Fruit fly (Drosophila melanogaster): Measurements from ENCODE around the gene Osi5.

Gene Osi5

DNA sequence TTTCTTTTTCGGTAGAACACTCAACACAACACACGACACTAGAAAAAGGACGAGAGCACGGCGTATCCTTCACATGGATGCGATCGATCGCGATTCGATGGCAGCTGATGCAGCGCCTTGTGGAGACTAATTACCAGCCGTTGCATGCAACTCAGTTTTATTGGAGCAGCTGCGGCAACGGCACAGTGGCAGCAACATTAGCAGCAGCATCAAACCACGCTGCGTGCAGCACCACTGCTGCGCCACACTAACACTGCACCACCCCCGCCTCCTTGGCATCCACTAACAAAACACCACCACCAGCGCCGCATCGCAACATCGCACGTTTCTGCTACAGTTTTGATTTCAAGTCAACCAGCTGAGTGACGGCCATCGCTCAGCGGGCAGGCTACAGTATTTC lies 5.6 kb upstream of the Osi5 start, which contains the start of gene Osi4 (continued):
- no peak for TF ChIP-seq Hmr (GFP tag; optimal IDR thresholded peaks at IDR 0.05)
- no peak for TF ChIP-seq Nf-YA (GFP tag; IDR thresholded peaks at IDR 0.05)

DNA sequence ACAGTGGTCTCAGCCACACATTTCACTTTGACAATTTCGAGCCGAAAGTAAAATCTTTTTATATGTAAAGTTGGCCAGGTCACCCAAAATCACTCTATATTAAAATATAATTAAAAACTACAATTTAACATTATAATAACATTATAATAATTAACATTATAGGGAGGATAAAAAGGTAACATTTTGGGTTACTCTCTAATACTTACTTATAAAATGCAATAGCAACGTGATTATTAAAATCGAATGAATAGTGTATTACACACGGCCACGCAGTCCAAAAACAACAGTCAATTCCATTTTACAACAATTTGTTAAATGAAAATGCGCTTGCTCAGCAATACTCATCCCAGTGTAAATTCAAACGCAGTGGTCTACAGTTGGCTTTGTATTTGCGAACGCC lies 5.2 kb upstream of the Osi5 start:
- TF ChIP-seq CG2678 (tag; optimal IDR thresholded peaks at IDR 0.05) (peak; percentile 13), CG4282 (GFP tag; optimal IDR thresholded peaks at IDR 0.05) (no peak), zen2 (GFP tag; IDR thresholded peaks at IDR 0.05; ENCODE audit: partially characterized antibody) (no peak), usp (GFP tag; optimal IDR thresholded peaks at IDR 0.05) (no peak), Awh (GFP tag; IDR thresholded peaks at IDR 0.05) (no peak), yki (optimal IDR thresholded peaks at IDR 0.05) (no peak), lov (optimal IDR thresholded peaks at IDR 0.05) (no peak), lov (GFP tag; IDR thresholded peaks at IDR 0.05) (no peak), CG16863 (GFP tag; optimal IDR thresholded peaks at IDR 0.05) (no peak), Sry-β (GFP tag; optimal IDR thresholded peaks at IDR 0.05) (no peak), ci (GFP tag; IDR thresholded peaks at IDR 0.05) (no peak), gce (GFP tag; IDR thresholded peaks at IDR 0.05) (no peak), hb (GFP tag; IDR thresholded peaks at IDR 0.05; ENCODE audit: partially characterized antibody) (no peak), CG3407 (GFP tag; optimal IDR thresholded peaks at IDR 0.05) (no peak), CG17802 (tag; optimal IDR thresholded peaks at IDR 0.05) (no peak), CG8944 (GFP tag; optimal IDR thresholded peaks at IDR 0.05) (no peak), CG12299 (tag; optimal IDR thresholded peaks at IDR 0.05) (no peak), dmrt99B (tag; optimal IDR thresholded peaks at IDR 0.05) (peak; percentile 17), CG5245 (GFP tag; optimal IDR thresholded peaks at IDR 0.05) (no peak), emc (GFP tag; optimal IDR thresholded peaks at IDR 0.05) (no peak), jumu (GFP tag; optimal IDR thresholded peaks at IDR 0.05) (no peak), CG8388 (GFP tag; optimal IDR thresholded peaks at IDR 0.05) (no peak), gem (tag; optimal IDR thresholded peaks at IDR 0.05) (peak; percentile 33), Atf-2 (GFP tag; optimal IDR thresholded peaks at IDR 0.05) (no peak), CG43689 (GFP tag; IDR thresholded peaks at IDR 0.05) (no peak), exex (tag; optimal IDR thresholded peaks at IDR 0.05) (no peak), Taf1 (GFP tag; IDR thresholded peaks at IDR 0.05) (no peak), CG14710 (tag; optimal IDR thresholded peaks at IDR 0.05) (no peak), CG17361 (GFP tag; IDR thresholded peaks at IDR 0.05) (0 out of 3 replicates have a peak, but pooled peaks have one; percentile 31), CG1233 (GFP tag; optimal IDR thresholded peaks at IDR 0.05) (no peak), Dip2 (GFP tag; IDR thresholded peaks at IDR 0.05) (no peak), sens (GFP tag) (peak; percentile 49), phol (tag; optimal IDR thresholded peaks at IDR 0.05) (peak; percentile 26), Tbp (GFP tag; optimal IDR thresholded peaks at IDR 0.05) (no peak), CG18262 (tag; optimal IDR thresholded peaks at IDR 0.05) (peak; percentile 31), fru (optimal IDR thresholded peaks at IDR 0.05) (no peak), Lim3 (GFP tag; IDR thresholded peaks at IDR 0.05) (no peak), br (optimal IDR thresholded peaks at IDR 0.05) (no peak), CG6813 (GFP tag; optimal IDR thresholded peaks at IDR 0.05) (no peak), Doc2 (GFP tag; IDR thresholded peaks at IDR 0.05) (no peak), CG12219 (GFP tag; optimal IDR thresholded peaks at IDR 0.05) (no peak), CG4328 (GFP tag; optimal IDR thresholded peaks at IDR 0.05) (no peak), CG7372 (GFP tag; IDR thresholded peaks at IDR 0.05) (no peak), ken (GFP tag; IDR thresholded peaks at IDR 0.05) (no peak), Mes4 (GFP tag; optimal IDR thresholded peaks at IDR 0.05) (no peak), CG3281 (GFP tag; optimal IDR thresholded peaks at IDR 0.05) (no peak), Lpt (GFP tag; optimal IDR thresholded peaks at IDR 0.05) (no peak), Sox102F (GFP tag; optimal IDR thresholded peaks at IDR 0.05) (peak; percentile 1), Oli (tag; optimal IDR thresholded peaks at IDR 0.05) (no peak), bab2 (GFP tag; optimal IDR thresholded peaks at IDR 0.05) (no peak)

All from whole organism, embryonic.